Fruit fly (Drosophila melanogaster) whole organism, embryonic: ENCODE measurements around the gene mRpS11.

Experiments used
- CG12155 ChIP-seq: fragments of 200-800 bp; sonication (Bioruptor generic); optimal IDR thresholded peaks from 3 replicates; lab custom pipeline; 2016; ENCODE audit warnings: missing biosample characterization, missing genetic modification characterization
- CG17912 ChIP-seq: fragments of 200-800 bp; sonication (Bioruptor generic); optimal IDR thresholded peaks from 2 replicates; lab custom pipeline; 2018; ENCODE audit warnings: missing biosample characterization, mild to moderate bottlenecking, missing genetic modification characterization
- CG18599 ChIP-seq: fragments of 200-800 bp; sonication (Bioruptor generic); optimal IDR thresholded peaks from 3 replicates; lab custom pipeline; 2017; ENCODE audit warnings: missing biosample characterization, missing genetic modification characterization, mild to moderate bottlenecking, moderate library complexity, missing genetic modification reagents
- CG31224 ChIP-seq: fragments of 200-800 bp; sonication (Bioruptor generic); IDR thresholded peaks from 2 replicates; pipeline ENCODE4 v1.3.6; 2022; ENCODE audit warnings: missing biosample characterization, missing genetic modification characterization
- CG3407 ChIP-seq: fragments of 200-800 bp; sonication (Bioruptor generic); optimal IDR thresholded peaks from 2 replicates; lab custom pipeline; 2018; ENCODE audit warnings: missing biosample characterization, mild to moderate bottlenecking, missing genetic modification characterization
- Dref ChIP-seq: fragments of 200-800 bp; sonication (Bioruptor generic); IDR thresholded peaks from 2 replicates; pipeline ENCODE4 v1.3.6; 2022; ENCODE audit warnings: missing biosample characterization, missing genetic modification characterization
- Elba2 ChIP-seq: fragments of 200-800 bp; sonication (Bioruptor generic); optimal IDR thresholded peaks from 3 replicates; lab custom pipeline; 2016; ENCODE audit warnings: missing biosample characterization, missing genetic modification characterization
- Gug ChIP-seq: fragments of 200-800 bp; sonication (Bioruptor generic); IDR thresholded peaks from 4 replicates; pipeline ENCODE4 v1.3.6; 2022; ENCODE audit warnings: missing biosample characterization, missing genetic modification characterization
- Ptx1 ChIP-seq: fragments of 200-800 bp; sonication (Bioruptor generic); IDR thresholded peaks from 2 replicates; pipeline ENCODE4 v1.3.6; 2022; ENCODE audit warnings: missing biosample characterization, missing genetic modification characterization
- chinmo ChIP-seq: fragments of 200-800 bp; sonication (Bioruptor generic); IDR thresholded peaks from 4 replicates; pipeline ENCODE4 v1.3.6; 2022; ENCODE audit warnings: missing biosample characterization, missing genetic modification characterization; ENCODE audit not compliant: partially characterized antibody
- dmrt11E ChIP-seq: fragments of 200-800 bp; sonication (Bioruptor generic); optimal IDR thresholded peaks from 3 replicates; lab custom pipeline; 2018; ENCODE audit warnings: missing biosample characterization, mild to moderate bottlenecking, missing genetic modification characterization, moderate library complexity
- dysf ChIP-seq: fragments of 200-800 bp; sonication (Bioruptor generic); IDR thresholded peaks from 3 replicates; pipeline ENCODE4 v1.3.6; 2022; ENCODE audit warnings: missing biosample characterization, missing genetic modification characterization
- gsb ChIP-seq: fragments of 200-800 bp; sonication (Bioruptor generic); IDR thresholded peaks from 2 replicates; pipeline ENCODE4 v1.3.6; 2022; ENCODE audit warnings: missing biosample characterization, missing genetic modification characterization
- pan ChIP-seq, 4 experiments: fragments of >200 bp in 3 of 4; fragments of 200-800 bp in 1 of 4; sonication (Bioruptor generic) in 1 of 4; optimal IDR thresholded peaks in 3 of 4; IDR thresholded peaks in 1 of 4; 2 replicates each; pipeline versions ENCODE4 v1.3.6 to Lab custom; 2017 to 2022; ENCODE audit warnings: missing biosample characterization in 2 of 4, missing genetic modification characterization in 2 of 4, mixed read lengths in 1 of 4

dm6 chr3R:17029796-17030195 is 42.7 kb upstream of the mRpS11 start:
- TF ChIP-seq Gug (GFP tag; lab: Robert Waterston, UW), result no peak
- no peak for TF ChIP-seq Dref (GFP tag; lab: Robert Waterston, UW)
- no peak for TF ChIP-seq Elba2
- no peak for TF ChIP-seq CG3407
- TF ChIP-seq chinmo (GFP tag; lab: Robert Waterston, UW), result no peak
- no peak for TF ChIP-seq CG12155 (GFP tag; lab: Kevin White, UChicago)
- no peak for TF ChIP-seq pan (optimal IDR thresholded peaks at IDR 0.05; lab: Kevin White, UChicago)
- no peak for TF ChIP-seq pan (GFP tag; optimal IDR thresholded peaks at IDR 0.05 in 1 of 2, IDR thresholded peaks at IDR 0.05 in 1 of 2)
- TF ChIP-seq CG17912 (GFP tag; lab: Kevin White, UChicago), result no peak
- TF ChIP-seq CG31224 (GFP tag; lab: Robert Waterston, UW), result no peak
- no peak for TF ChIP-seq dysf (GFP tag; lab: Robert Waterston, UW)
- TF ChIP-seq Ptx1 (GFP tag; lab: Robert Waterston, UW), result no peak
- TF ChIP-seq dmrt11E (tag; lab: Kevin White, UChicago), result no peak
- no peak for TF ChIP-seq CG18599 (GFP tag; lab: Kevin White, UChicago)
- no peak for TF ChIP-seq gsb (GFP tag; lab: Robert Waterston, UW)
